Worm (Caenorhabditis elegans): ENCODE data around the gene F07H5.13.
A peak's percentile ranks its signal among the peaks of the same experiment; 100 is the strongest.

F07H5.13 gene

DNA sequence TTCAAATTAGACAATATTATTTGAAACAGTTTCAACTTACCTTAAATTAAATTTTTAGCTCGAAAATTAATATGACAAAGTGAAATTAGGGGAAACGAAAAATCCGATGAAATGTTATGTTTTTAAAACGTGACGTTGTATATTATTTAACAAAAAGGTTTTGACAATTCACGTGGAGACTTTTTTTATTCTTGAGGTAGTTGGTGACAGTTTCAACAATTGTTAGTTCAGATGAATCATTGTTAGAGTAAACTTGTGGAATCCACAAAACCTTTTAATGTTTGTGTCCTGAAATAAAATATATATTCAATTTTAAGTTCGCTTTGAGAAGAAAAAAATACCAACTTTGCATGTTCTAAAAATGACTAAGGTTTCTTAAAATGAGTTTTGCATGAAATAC, 30.9 kb upstream of the F07H5.13 start, which contains the start of gene fut-1:
Gene fut-1 (minus strand): TSS at position 101 of the 400 bp plus-strand sequence.
- TF ChIP-seq sea-2 (GFP tag; IDR thresholded peaks at IDR 0.05) (no peak), egl-44 (GFP tag; IDR thresholded peaks at IDR 0.05) (no peak), B0035.1 (tag; optimal IDR thresholded peaks at IDR 0.05) (no peak), repo-1 (tag; optimal IDR thresholded peaks at IDR 0.05) (no peak), Y56A3A.18 (GFP tag; IDR thresholded peaks at IDR 0.05) (no peak), sdz-38 (tag; optimal IDR thresholded peaks at IDR 0.05) (no peak), nfyb-1 (GFP tag; IDR thresholded peaks at IDR 0.05) (no peak), madf-3 (GFP tag; IDR thresholded peaks at IDR 0.05) (no peak), ztf-25 (GFP tag; IDR thresholded peaks at IDR 0.05) (no peak), F23B12.7 (tag; optimal IDR thresholded peaks at IDR 0.05; ENCODE audit: insufficient read depth) (no peak), Y53F4B.3 (GFP tag; IDR thresholded peaks at IDR 0.05) (no peak), ceh-100 (GFP tag; IDR thresholded peaks at IDR 0.05) (no peak), ceh-79 (tag; optimal IDR thresholded peaks at IDR 0.05) (no peak), aptf-3 (GFP tag; IDR thresholded peaks at IDR 0.05) (no peak), tlf-1 (GFP tag; optimal IDR thresholded peaks at IDR 0.05) (no peak), gei-17 (GFP tag; optimal IDR thresholded peaks at IDR 0.05) (no peak)

DNA sequence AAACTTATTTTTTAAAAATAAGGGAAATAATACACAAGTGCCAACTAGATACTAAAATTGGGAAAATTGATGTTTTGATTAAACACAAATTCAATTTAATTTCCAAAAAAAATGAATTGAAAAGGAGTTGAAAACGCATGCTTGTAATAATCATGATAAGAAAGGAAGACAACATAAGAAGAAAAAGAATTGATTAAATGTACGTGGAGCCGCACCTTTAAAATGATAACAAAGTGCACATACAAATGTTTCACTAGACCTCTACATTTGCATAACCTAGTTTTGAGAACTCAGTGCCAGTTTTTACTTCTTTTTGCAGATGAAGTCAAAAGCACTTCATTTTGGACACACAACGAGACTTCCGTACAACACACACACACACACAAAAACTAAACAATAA, 28.6 kb upstream of the F07H5.13 start:
- TF ChIP-seq snpc-1.3 (tag; optimal IDR thresholded peaks at IDR 0.05; ENCODE audit: insufficient read depth), result no peak
- TF ChIP-seq ets-4 (GFP tag; optimal IDR thresholded peaks at IDR 0.05), result no peak
- TF ChIP-seq attf-5 (GFP tag; optimal IDR thresholded peaks at IDR 0.05), result no peak
- peak; percentile 55 for TF ChIP-seq nhr-80 (tag; optimal IDR thresholded peaks at IDR 0.05)
- TF ChIP-seq let-526 (GFP tag; IDR thresholded peaks at IDR 0.05), result no peak

DNA sequence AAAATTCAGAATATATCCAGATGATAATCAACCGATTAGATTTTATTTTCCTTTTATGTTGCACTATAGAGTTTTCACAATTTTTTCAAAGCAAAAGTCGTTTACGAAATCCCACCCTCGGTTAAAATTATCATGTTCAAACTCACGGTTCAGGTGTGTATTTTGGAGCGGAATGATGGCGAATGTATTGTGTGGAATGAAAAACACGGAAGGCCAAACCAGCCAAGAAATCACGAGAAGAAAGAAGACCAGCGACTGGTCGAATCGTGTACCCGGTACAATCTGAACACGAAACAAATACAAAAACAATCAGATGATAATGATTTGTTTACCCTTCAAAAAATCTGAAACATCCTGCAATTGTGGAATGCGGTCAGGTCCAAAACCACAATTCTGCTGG, 27.0 kb upstream of the F07H5.13 start:
- TF ChIP-seq lin-26 (GFP tag; IDR thresholded peaks at IDR 0.05), result no peak
- no peak for TF ChIP-seq hrde-1 (tag; optimal IDR thresholded peaks at IDR 0.05; ENCODE audit: borderline replicate concordance)
- no peak for TF ChIP-seq tlf-1 (GFP tag; optimal IDR thresholded peaks at IDR 0.05)
- TF ChIP-seq atf-7 (tag; optimal IDR thresholded peaks at IDR 0.05), result no peak
- TF ChIP-seq F10E7.11 (tag; optimal IDR thresholded peaks at IDR 0.05), result no peak
- TF ChIP-seq B0261.1 (tag; optimal IDR thresholded peaks at IDR 0.05), result no peak
- no peak for TF ChIP-seq bed-1 (GFP tag; IDR thresholded peaks at IDR 0.05)
- TF ChIP-seq nhr-179 (tag; optimal IDR thresholded peaks at IDR 0.05), result no peak
- no peak for TF ChIP-seq F39B2.1 (GFP tag; IDR thresholded peaks at IDR 0.05)
- no peak for TF ChIP-seq pbrm-1 (GFP tag; IDR thresholded peaks at IDR 0.05)
- TF ChIP-seq K11D2.4 (GFP tag; IDR thresholded peaks at IDR 0.05), result no peak
- no peak for TF ChIP-seq efl-1 (GFP tag; optimal IDR thresholded peaks at IDR 0.05)
- TF ChIP-seq ztf-28 (GFP tag; IDR thresholded peaks at IDR 0.05), result no peak
- TF ChIP-seq ztf-6 (GFP tag; IDR thresholded peaks at IDR 0.05), result no peak
- no peak for TF ChIP-seq lin-35 (GFP tag; optimal IDR thresholded peaks at IDR 0.05)

DNA sequence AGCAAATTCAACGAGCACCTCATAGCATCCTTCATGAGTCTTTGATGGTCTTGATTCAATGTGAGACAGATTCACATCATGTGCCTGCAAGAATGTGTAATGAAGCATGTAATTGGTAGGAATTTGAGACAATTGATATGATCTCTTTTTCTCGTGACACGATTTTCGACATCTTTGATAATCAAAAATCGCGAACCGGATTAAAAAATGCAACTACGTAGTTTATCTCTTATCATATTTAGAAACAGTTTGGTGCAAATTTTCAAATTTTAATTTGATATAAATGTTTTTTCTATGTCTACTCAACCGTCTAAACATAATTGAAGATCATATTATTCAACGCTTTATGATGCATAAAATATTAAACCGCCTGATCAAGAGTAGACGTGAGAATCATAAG, 26.0 kb upstream of the F07H5.13 start:
- TF ChIP-seq hlh-26 (GFP tag; conservative IDR thresholded peaks at IDR 0.05) (no peak), B0336.3 (GFP tag; IDR thresholded peaks at IDR 0.05) (no peak), F52B5.7 (tag; optimal IDR thresholded peaks at IDR 0.05) (no peak), ztf-18 (tag; optimal IDR thresholded peaks at IDR 0.05) (no peak)
